Fruit fly (Drosophila melanogaster): ENCODE results near the gene nocte.

The nocte gene

DNA sequence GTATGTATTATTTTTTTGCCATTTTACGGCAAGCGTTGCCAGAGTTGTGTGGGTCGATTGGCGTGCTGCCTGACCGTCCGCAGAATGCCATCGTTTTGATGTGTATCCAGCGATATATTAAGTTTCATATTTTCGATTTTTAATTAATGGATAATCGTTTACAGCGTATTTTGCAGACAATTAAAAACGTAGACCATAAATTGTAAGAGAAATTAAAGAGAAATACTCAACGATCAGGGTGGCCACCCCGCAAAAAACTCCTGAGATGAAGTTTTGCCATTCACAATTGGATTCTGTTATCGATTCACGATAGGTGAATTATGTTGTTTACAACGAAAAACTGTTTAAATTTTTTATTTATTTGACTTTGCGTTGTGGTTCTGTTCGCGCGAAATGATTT, at the start of gene nocte (continued):
- no peak for TF ChIP-seq CG31365 (tag; optimal IDR thresholded peaks at IDR 0.05)
- TF ChIP-seq trh (GFP tag; optimal IDR thresholded peaks at IDR 0.05) = no peak
- TF ChIP-seq en (GFP tag; optimal IDR thresholded peaks at IDR 0.05) = no peak
- TF ChIP-seq HmgD (GFP tag; optimal IDR thresholded peaks at IDR 0.05) = no peak
- TF ChIP-seq her (GFP tag; optimal IDR thresholded peaks at IDR 0.05) = no peak
- no peak for TF ChIP-seq disco-r (GFP tag; optimal IDR thresholded peaks at IDR 0.05)
- TF ChIP-seq zfh1 (GFP tag; IDR thresholded peaks at IDR 0.05) = no peak
- no peak for TF ChIP-seq HmgZ (tag; optimal IDR thresholded peaks at IDR 0.05)
- no peak for TF ChIP-seq Fer3 (tag; optimal IDR thresholded peaks at IDR 0.05)
- no peak for TF ChIP-seq Atf6 (GFP tag; IDR thresholded peaks at IDR 0.05)
- peak; percentile 1 for TF ChIP-seq Dip3 (GFP tag; optimal IDR thresholded peaks at IDR 0.05)
- no peak for TF ChIP-seq gsb-n (tag; optimal IDR thresholded peaks at IDR 0.05)
- no peak for TF ChIP-seq Dbx (GFP tag; IDR thresholded peaks at IDR 0.05)
- TF ChIP-seq bsh (GFP tag; optimal IDR thresholded peaks at IDR 0.05) = no peak
- TF ChIP-seq Side (GFP tag; optimal IDR thresholded peaks at IDR 0.05) = no peak
- no peak for TF ChIP-seq CrebB (tag; optimal IDR thresholded peaks at IDR 0.05)
- no peak for TF ChIP-seq fd64A (GFP tag; optimal IDR thresholded peaks at IDR 0.05)
- no peak for TF ChIP-seq CG2875 (GFP tag; optimal IDR thresholded peaks at IDR 0.05)
- TF ChIP-seq CG8281 (tag; optimal IDR thresholded peaks at IDR 0.05) = no peak
- TF ChIP-seq tgo (GFP tag; IDR thresholded peaks at IDR 0.05) = no peak
- TF ChIP-seq caup (GFP tag; optimal IDR thresholded peaks at IDR 0.05; ENCODE audit: severe bottlenecking) = no peak
- TF ChIP-seq Bgb (GFP tag; IDR thresholded peaks at IDR 0.05; ENCODE audit: partially characterized antibody) = peak; percentile 57
- TF ChIP-seq CG1792 (GFP tag; optimal IDR thresholded peaks at IDR 0.05) = no peak
- TF ChIP-seq dati (GFP tag; IDR thresholded peaks at IDR 0.05) = no peak
- TF ChIP-seq CG2712 (tag; optimal IDR thresholded peaks at IDR 0.05) = peak; percentile 98
- peak; percentile 63 for TF ChIP-seq CG12659 (GFP tag; optimal IDR thresholded peaks at IDR 0.05)
- no peak for TF ChIP-seq CG8359 (GFP tag; optimal IDR thresholded peaks at IDR 0.05; ENCODE audit: borderline replicate concordance)
- peak; percentile 87 for TF ChIP-seq CG32767 (GFP tag; IDR thresholded peaks at IDR 0.05)
- no peak for TF ChIP-seq CG3407 (GFP tag; optimal IDR thresholded peaks at IDR 0.05)
- no peak for TF ChIP-seq CG4424 (GFP tag; optimal IDR thresholded peaks at IDR 0.05)
- peak; percentile 62 for TF ChIP-seq Elba2 (GFP tag; optimal IDR thresholded peaks at IDR 0.05)
- TF ChIP-seq gem (tag; optimal IDR thresholded peaks at IDR 0.05) = no peak
- peak; percentile 62 for TF ChIP-seq Scr (GFP tag; IDR thresholded peaks at IDR 0.05; ENCODE audit: partially characterized antibody)
- no peak for TF ChIP-seq gcm (GFP tag; optimal IDR thresholded peaks at IDR 0.05)
- TF ChIP-seq CG8290 (GFP tag; optimal IDR thresholded peaks at IDR 0.05) = no peak
- peak in 1 of 2 experiments; percentile 4 for TF ChIP-seq CG8290 (tag; optimal IDR thresholded peaks at IDR 0.05)
- TF ChIP-seq YL-1 (GFP tag; optimal IDR thresholded peaks at IDR 0.05) = peak; percentile 41
- no peak for TF ChIP-seq fd96Cb (tag; optimal IDR thresholded peaks at IDR 0.05)
- no peak for TF ChIP-seq cad (GFP tag; optimal IDR thresholded peaks at IDR 0.05)
- no peak for TF ChIP-seq sr (GFP tag; IDR thresholded peaks at IDR 0.05)
- no peak for TF ChIP-seq CG18476 (GFP tag; optimal IDR thresholded peaks at IDR 0.05)
- TF ChIP-seq pb (GFP tag; optimal IDR thresholded peaks at IDR 0.05) = no peak
- no peak for TF ChIP-seq corto (GFP tag; optimal IDR thresholded peaks at IDR 0.05)
- TF ChIP-seq CG17361 (GFP tag; IDR thresholded peaks at IDR 0.05) = no peak
- no peak for TF ChIP-seq peb (GFP tag; IDR thresholded peaks at IDR 0.05)
- TF ChIP-seq CG6689 (GFP tag; IDR thresholded peaks at IDR 0.05) = 0 out of 2 replicates have a peak, but pooled peaks have one; percentile 22
- no peak for TF ChIP-seq Fer2 (tag; optimal IDR thresholded peaks at IDR 0.05)
- TF ChIP-seq nom (GFP tag; optimal IDR thresholded peaks at IDR 0.05) = no peak
- no peak for TF ChIP-seq HHEX (GFP tag; optimal IDR thresholded peaks at IDR 0.05)
- TF ChIP-seq CG10654 (GFP tag; optimal IDR thresholded peaks at IDR 0.05) = no peak
- no peak for TF ChIP-seq CG15601 (tag; optimal IDR thresholded peaks at IDR 0.05)
- no peak for TF ChIP-seq Abd-B (GFP tag; optimal IDR thresholded peaks at IDR 0.05)
